Fruit fly (Drosophila melanogaster) whole organism, adult: ENCODE measurements around the gene Mkp3.
A peak's percentile ranks its signal among the peaks of the same experiment; 100 is the strongest.

Source experiments
- CG1620 ChIP-seq: fragments of 200-800 bp; sonication (Bioruptor generic); optimal IDR thresholded peaks from 2 replicates; lab custom pipeline; 2016; ENCODE audit warnings: missing biosample characterization, missing genetic modification characterization
- CG5204 ChIP-seq: fragments of 200-800 bp; sonication (Bioruptor generic); optimal IDR thresholded peaks from 2 replicates; lab custom pipeline; 2016; ENCODE audit warnings: missing biosample characterization, missing genetic modification characterization
- Clk ChIP-seq: fragments of 200-800 bp; sonication (Bioruptor generic); optimal IDR thresholded peaks from 2 replicates; lab custom pipeline; 2017; ENCODE audit warnings: missing biosample characterization, missing genetic modification characterization
- cnc ChIP-seq, 2 experiments: fragments of >200 bp; optimal IDR thresholded peaks; 2 replicates each; lab custom pipeline; 2017
- kay ChIP-seq: fragments of 200-800 bp; sonication (Bioruptor generic); peaks from one replicate; lab custom pipeline; 2016; ENCODE audit warnings: missing biosample characterization, missing genetic modification characterization, borderline replicate concordance

DNA sequence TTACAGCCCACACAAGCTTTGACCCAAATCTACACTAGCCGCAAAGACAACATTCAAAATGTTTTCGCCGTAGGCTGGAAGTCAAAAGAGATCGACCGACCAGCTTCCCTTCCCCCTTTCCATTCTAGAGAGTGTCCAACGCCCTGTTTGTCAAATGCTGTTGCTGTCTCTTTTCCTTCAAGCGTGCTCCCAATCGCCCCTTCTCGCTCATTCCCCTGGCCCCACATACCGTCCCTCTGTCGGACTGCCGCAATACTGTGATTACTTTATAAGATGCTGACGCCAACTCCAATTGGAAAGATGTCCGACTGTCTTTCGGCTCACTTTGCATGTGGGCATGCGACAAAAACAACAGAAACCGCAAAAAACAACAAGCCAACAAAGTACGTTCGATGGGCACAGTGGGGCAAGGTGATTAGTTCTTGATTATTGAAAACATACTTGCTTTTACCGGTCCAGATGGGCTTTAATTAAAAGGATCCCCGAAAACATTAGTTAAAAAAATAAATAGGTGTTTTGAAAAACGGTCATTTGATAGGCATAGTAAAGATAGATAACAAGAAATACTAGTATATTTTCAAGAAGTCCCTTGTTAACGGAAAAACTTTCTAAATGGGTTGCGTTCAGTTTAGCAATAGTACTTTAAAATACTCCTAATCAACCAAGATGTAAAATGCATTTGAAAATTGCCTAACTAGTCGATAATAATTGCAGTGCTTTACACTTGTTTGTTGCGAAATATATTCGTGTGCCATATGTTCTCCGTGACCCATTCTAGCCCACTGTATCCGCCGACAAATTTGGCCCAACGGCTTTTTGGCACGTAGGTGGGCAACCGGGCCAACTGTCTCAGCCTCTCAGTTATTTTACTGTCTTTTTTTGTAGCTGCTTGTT, 6.2 kb downstream of the Mkp3 start:
- TF ChIP-seq Clk (GFP tag; lab: Kevin White, UChicago) = no peak
- no peak for TF ChIP-seq CG5204
- peak; percentile 28 for TF ChIP-seq kay (GFP tag; lab: Kevin White, UChicago)
- TF ChIP-seq cnc (optimal IDR thresholded peaks at IDR 0.05; lab: Kevin White, UChicago) = no peak
- no peak for TF ChIP-seq CG1620 (GFP tag; lab: Kevin White, UChicago)
